Worm (Caenorhabditis elegans): Measurements from ENCODE around the gene T28A8.4.
A peak's percentile ranks its signal among the peaks of the same experiment; 100 is the strongest.

The T28A8.4 gene

ce11 chrIII:13461535-13461934 is 41.9 kb upstream of the T28A8.4 start:
- TF ChIP-seq jun-1 (tag; optimal IDR thresholded peaks at IDR 0.05) (no peak), nhr-28 (tag; optimal IDR thresholded peaks at IDR 0.05) (no peak), nhr-11 (tag; optimal IDR thresholded peaks at IDR 0.05) (no peak), ceh-28 (tag; optimal IDR thresholded peaks at IDR 0.05) (no peak), fkh-10 (GFP tag; optimal IDR thresholded peaks at IDR 0.05) (no peak), nhr-77 (tag; optimal IDR thresholded peaks at IDR 0.05) (no peak), eor-1 (tag; optimal IDR thresholded peaks at IDR 0.05) (no peak), unc-62 (GFP tag; optimal IDR thresholded peaks at IDR 0.05) (no peak), aly-2 (tag; optimal IDR thresholded peaks at IDR 0.05) (no peak), skn-1 (tag; optimal IDR thresholded peaks at IDR 0.05) (no peak), ZK546.5 (tag; optimal IDR thresholded peaks at IDR 0.05) (no peak), egl-5 (tag; optimal IDR thresholded peaks at IDR 0.05) (no peak), elt-3 (tag; optimal IDR thresholded peaks at IDR 0.05) (no peak), nhr-67 (tag; optimal IDR thresholded peaks at IDR 0.05) (no peak), ztf-4 (tag; optimal IDR thresholded peaks at IDR 0.05) (no peak), hmg-11 (tag; optimal IDR thresholded peaks at IDR 0.05) (no peak), egl-27 (tag; optimal IDR thresholded peaks at IDR 0.05) (no peak)

ce11 chrIII:13462138-13462634 is 41.3 kb upstream of the T28A8.4 start, which contains the start of the genes abcf-2 and T27E9.2:
Gene abcf-2 (minus strand): TSS chrIII:13462238.
Gene T27E9.2 (minus strand): TSS chrIII:13462584.
- TF ChIP-seq eor-1 (tag; optimal IDR thresholded peaks at IDR 0.05) (no peak), nhr-76 (tag; optimal IDR thresholded peaks at IDR 0.05) (no peak), elt-2 (tag; optimal IDR thresholded peaks at IDR 0.05) (no peak), mml-1 (tag; optimal IDR thresholded peaks at IDR 0.05) (no peak), hmg-11 (tag; optimal IDR thresholded peaks at IDR 0.05) (no peak), fkh-2 (tag; optimal IDR thresholded peaks at IDR 0.05) (no peak), nhr-12 (tag; optimal IDR thresholded peaks at IDR 0.05) (no peak), ZK546.5 (tag; optimal IDR thresholded peaks at IDR 0.05) (no peak), pqm-1 (tag; optimal IDR thresholded peaks at IDR 0.05) (no peak), nhr-23 (tag; optimal IDR thresholded peaks at IDR 0.05) (no peak)

- TF ChIP-seq hmg-11 (tag; optimal IDR thresholded peaks at IDR 0.05) (peak; percentile 71), nfya-1 (tag; optimal IDR thresholded peaks at IDR 0.05; ENCODE audit: insufficient read depth) (peak; percentile 98), lin-15B (tag; optimal IDR thresholded peaks at IDR 0.05) (peak; percentile 98), nhr-77 (tag; optimal IDR thresholded peaks at IDR 0.05) (peak; percentile 20), ztf-4 (tag; optimal IDR thresholded peaks at IDR 0.05) (peak; percentile 32), ceh-28 (tag; optimal IDR thresholded peaks at IDR 0.05) (peak; percentile 92), ama-1 (optimal IDR thresholded peaks at IDR 0.05) (peak; percentile 93), egl-27 (tag; optimal IDR thresholded peaks at IDR 0.05) (peak; percentile 78), nhr-76 (tag; optimal IDR thresholded peaks at IDR 0.05) (no peak), nhr-43 (tag; optimal IDR thresholded peaks at IDR 0.05; ENCODE audit: poor library complexity, severe bottlenecking) (peak; percentile 93), ZK546.5 (tag; optimal IDR thresholded peaks at IDR 0.05) (peak; percentile 93), zag-1 (tag; optimal IDR thresholded peaks at IDR 0.05) (no peak), nhr-23 (tag; optimal IDR thresholded peaks at IDR 0.05) (peak; percentile 92), nhr-28 (tag; optimal IDR thresholded peaks at IDR 0.05) (no peak), R02D3.7 (tag; optimal IDR thresholded peaks at IDR 0.05) (peak; percentile 84), ceh-82 (tag; optimal IDR thresholded peaks at IDR 0.05) (peak; percentile 85), ztf-11 (tag; optimal IDR thresholded peaks at IDR 0.05) (no peak), fos-1 (tag; optimal IDR thresholded peaks at IDR 0.05) (peak; percentile 65), jun-1 (tag; optimal IDR thresholded peaks at IDR 0.05) (peak; percentile 90), nhr-11 (tag; optimal IDR thresholded peaks at IDR 0.05) (peak; percentile 59), elt-3 (tag; optimal IDR thresholded peaks at IDR 0.05) (peak in 1 of 3 experiments; percentile 51), ceh-9 (tag; optimal IDR thresholded peaks at IDR 0.05) (no peak), elt-2 (tag; optimal IDR thresholded peaks at IDR 0.05) (peak; percentile 80), nhr-25 (tag; optimal IDR thresholded peaks at IDR 0.05) (peak; percentile 98), aly-2 (tag; optimal IDR thresholded peaks at IDR 0.05) (peak; percentile 31), snpc-4 (tag; optimal IDR thresholded peaks at IDR 0.05) (peak; percentile 65), unc-62 (GFP tag; optimal IDR thresholded peaks at IDR 0.05) (peak; percentile 41), fkh-10 (GFP tag; optimal IDR thresholded peaks at IDR 0.05) (peak; percentile 5), ceh-16 (tag; optimal IDR thresholded peaks at IDR 0.05) (peak; percentile 33), skn-1 (tag; optimal IDR thresholded peaks at IDR 0.05) (peak; percentile 87), lin-39 (tag; optimal IDR thresholded peaks at IDR 0.05) (peak; percentile 98), daf-12 (tag; optimal IDR thresholded peaks at IDR 0.05) (no peak), egl-5 (tag; optimal IDR thresholded peaks at IDR 0.05) (no peak), elt-1 (tag; optimal IDR thresholded peaks at IDR 0.05) (peak; percentile 63), pqm-1 (tag; optimal IDR thresholded peaks at IDR 0.05) (peak; percentile 57), tbx-2 (tag; optimal IDR thresholded peaks at IDR 0.05) (peak; percentile 62), nhr-67 (tag; optimal IDR thresholded peaks at IDR 0.05) (no peak), lsy-12 (tag; optimal IDR thresholded peaks at IDR 0.05) (peak; percentile 96), pha-4 (tag; optimal IDR thresholded peaks at IDR 0.05) (peak; percentile 87)
Observed at ce11 chrIII:13462965-13463783, 40.3 kb upstream of the T28A8.4 start, which contains the start of gene ant-1.1. Gene ant-1.1 (plus strand): TSS chrIII:13463163.

Measured in whole organism, L3 larva.